Fruit fly (Drosophila melanogaster) Kc167 (cell line): ENCODE data around the gene ArfGAP1.

Source experiments
- h ChIP-seq: fragments of >200 bp; optimal IDR thresholded peaks from 3 replicates; lab custom pipeline; 2018; ENCODE audit warnings: missing external identifiers
- psq ChIP-seq: fragments of >200 bp; optimal IDR thresholded peaks from 2 replicates; lab custom pipeline; 2017; ENCODE audit warnings: missing external identifiers
- ttk ChIP-seq: sonication (Bioruptor generic); optimal IDR thresholded peaks from 2 replicates; lab custom pipeline; 2017; ENCODE audit warnings: missing external identifiers

DNA sequence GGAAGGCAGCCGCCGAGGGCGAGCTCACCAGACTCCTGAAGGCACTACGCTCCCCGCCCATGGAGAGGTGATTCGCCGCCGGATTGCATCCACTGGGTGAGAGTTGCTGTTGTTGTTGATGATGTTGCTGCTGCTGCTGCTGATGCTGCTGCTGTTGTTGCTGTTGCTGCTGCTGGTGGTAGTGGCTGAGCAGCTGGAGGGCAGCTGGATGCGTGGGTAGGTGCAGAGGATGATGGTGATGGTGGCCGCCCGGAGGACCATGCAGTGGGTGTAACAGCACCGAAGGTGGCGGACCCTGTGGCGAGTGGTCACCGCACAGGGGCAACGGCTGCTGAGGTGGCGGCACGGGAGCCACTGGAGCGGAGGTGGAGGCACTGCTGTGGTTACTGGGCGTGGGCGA lies 46.2 kb upstream of the ArfGAP1 start:
- TF ChIP-seq psq (lab: Kevin White, UChicago) (no peak), h (lab: Kevin White, UChicago) (no peak), ttk (lab: Kevin White, UChicago) (no peak)
